Fruit fly (Drosophila melanogaster): ENCODE measurements around the gene CG10026.

The CG10026 gene

DNA sequence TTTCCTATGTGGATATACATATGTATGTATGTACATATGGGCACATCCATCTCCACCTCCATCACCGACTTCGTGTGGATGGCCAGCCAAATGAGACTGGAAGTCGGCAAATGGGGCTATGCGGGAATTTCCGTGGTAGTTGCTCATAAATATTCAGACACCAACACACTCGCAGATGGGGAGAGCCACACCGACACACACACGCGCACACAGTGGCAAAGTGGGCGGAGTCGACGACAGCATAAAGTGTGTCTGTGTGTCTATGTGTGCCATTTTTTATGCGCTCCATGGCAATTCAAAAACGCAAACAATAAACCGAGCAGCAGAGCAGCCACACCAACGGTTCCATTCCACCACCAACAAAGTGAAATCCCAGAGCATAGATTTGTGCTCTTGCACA is 8.8 kb downstream of the CG10026 start:
- TF ChIP-seq Clk (GFP tag; optimal IDR thresholded peaks at IDR 0.05): no peak
- peak; percentile 18 for TF ChIP-seq tj (GFP tag; optimal IDR thresholded peaks at IDR 0.05)

DNA sequence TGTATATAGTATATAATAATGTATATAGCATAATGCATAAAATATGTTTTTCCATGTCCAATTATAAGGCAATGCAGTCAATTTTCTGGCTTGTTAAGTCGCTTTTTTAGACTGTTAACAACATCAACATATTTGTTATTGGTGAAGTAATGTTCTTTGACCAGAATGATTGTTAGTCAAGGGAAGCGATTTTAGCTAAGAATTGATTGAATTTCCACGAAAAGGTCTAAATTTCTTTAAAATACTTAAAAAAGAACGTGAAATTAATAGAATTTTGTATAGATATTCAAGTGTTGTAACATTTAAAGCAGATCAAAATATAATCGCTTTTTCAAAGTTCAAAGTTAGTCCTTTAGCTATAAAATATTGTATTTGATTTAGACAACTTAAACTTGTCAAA is 9.3 kb downstream of the CG10026 start:
- TF ChIP-seq CG5204 (GFP tag; optimal IDR thresholded peaks at IDR 0.05): peak; percentile 25
- TF ChIP-seq bab1 (GFP tag; optimal IDR thresholded peaks at IDR 0.05): no peak

DNA sequence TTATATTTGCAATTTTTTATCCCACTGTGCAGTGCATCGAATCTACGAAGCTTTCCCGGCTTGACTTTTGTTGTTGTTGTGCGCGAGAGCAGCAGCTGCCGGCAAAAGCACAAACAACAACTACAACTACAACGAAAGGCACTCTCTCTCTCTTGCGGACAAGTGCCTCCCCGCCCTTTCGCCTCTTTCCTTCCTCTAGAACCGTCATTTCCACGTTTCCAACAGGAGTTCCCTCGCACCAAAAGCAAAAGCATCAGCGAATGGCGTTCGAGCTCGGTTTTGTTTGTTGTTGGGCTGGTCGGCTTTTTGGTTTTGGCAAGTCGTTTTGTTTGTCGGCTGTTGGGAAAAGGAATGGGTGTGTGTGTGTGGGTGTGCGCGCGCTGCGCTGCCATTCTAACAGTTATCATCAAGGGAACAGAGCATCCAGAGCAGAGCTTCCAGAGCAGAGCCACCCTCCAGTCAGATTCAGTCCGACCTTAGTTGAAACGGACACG is 9.8 kb downstream of the CG10026 start, which contains the start of gene tj:
tj (plus strand) TSS at position 444 of the 494 bp plus-strand sequence.
- TF ChIP-seq tj (GFP tag; optimal IDR thresholded peaks at IDR 0.05) (peak; percentile 87), pad (GFP tag; optimal IDR thresholded peaks at IDR 0.05) (peak; percentile 58), CG12768 (GFP tag; optimal IDR thresholded peaks at IDR 0.05) (no peak)

DNA sequence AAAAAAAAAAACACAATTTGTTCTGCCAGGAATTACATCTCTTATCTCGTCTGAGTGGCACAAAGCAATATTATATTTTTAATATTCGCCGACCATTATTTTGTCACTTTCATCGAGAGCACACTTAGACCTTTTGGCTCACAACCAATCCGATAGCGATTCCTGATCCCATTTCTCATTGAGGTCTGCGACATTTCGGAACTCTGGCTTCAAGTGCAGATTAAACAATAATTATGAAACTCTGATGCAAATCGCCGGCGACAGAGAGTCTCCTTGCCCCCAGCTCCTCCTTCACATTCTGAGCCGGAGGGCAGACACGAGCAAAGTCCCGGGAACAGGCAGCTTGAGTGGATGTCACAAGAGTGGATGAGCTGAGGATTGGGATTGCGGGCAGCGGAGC is 15.0 kb downstream of the CG10026 start:
- TF ChIP-seq CG1620 (GFP tag; optimal IDR thresholded peaks at IDR 0.05): no peak
- TF ChIP-seq toe (GFP tag; optimal IDR thresholded peaks at IDR 0.05): no peak
- TF ChIP-seq Crg-1 (GFP tag; optimal IDR thresholded peaks at IDR 0.05): no peak
- TF ChIP-seq CG14711 (tag; optimal IDR thresholded peaks at IDR 0.05): no peak
- TF ChIP-seq CG33017 (tag; optimal IDR thresholded peaks at IDR 0.05): no peak
- no peak for TF ChIP-seq CG7101 (tag; optimal IDR thresholded peaks at IDR 0.05)
- no peak for TF ChIP-seq cnc (optimal IDR thresholded peaks at IDR 0.05)
- TF ChIP-seq bab1 (GFP tag; optimal IDR thresholded peaks at IDR 0.05): no peak

DNA sequence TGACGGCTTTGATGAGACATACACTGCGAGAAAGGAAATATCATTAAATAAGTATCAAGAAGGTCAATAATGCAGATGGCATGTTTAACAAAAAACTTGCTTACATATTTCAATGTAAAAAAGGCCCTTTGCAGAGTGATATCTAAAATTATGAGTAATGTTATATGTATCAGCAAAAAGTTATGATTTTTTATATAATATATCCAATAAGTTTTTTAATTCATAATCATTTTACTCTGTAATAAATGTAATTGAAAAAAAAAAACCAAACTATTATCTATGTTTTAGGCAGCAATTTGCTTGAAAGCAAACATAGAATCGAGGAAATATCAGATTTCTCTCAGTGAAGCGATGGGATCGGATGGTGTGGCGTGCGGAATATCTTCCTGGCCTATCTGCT is 15.7 kb downstream of the CG10026 start:
- TF ChIP-seq CG7101 (tag; optimal IDR thresholded peaks at IDR 0.05) (no peak), Crg-1 (GFP tag; optimal IDR thresholded peaks at IDR 0.05) (no peak), kay (GFP tag; ENCODE audit: borderline replicate concordance) (no peak), CG12768 (GFP tag; optimal IDR thresholded peaks at IDR 0.05) (no peak), CG14711 (tag; optimal IDR thresholded peaks at IDR 0.05) (no peak), CG5204 (GFP tag; optimal IDR thresholded peaks at IDR 0.05) (no peak), Clk (GFP tag; optimal IDR thresholded peaks at IDR 0.05) (no peak), cnc (optimal IDR thresholded peaks at IDR 0.05) (no peak), Mnt (GFP tag; optimal IDR thresholded peaks at IDR 0.05) (no peak), CG1620 (GFP tag; optimal IDR thresholded peaks at IDR 0.05) (no peak), tj (GFP tag; optimal IDR thresholded peaks at IDR 0.05) (no peak), Hr96 (GFP tag; optimal IDR thresholded peaks at IDR 0.05) (no peak), CG7045 (GFP tag; optimal IDR thresholded peaks at IDR 0.05) (no peak), ovo (GFP tag; optimal IDR thresholded peaks at IDR 0.05) (no peak), CG33017 (tag; optimal IDR thresholded peaks at IDR 0.05) (no peak), cic (GFP tag; optimal IDR thresholded peaks at IDR 0.05) (no peak), CG11617 (GFP tag; optimal IDR thresholded peaks at IDR 0.05) (no peak), pad (GFP tag; optimal IDR thresholded peaks at IDR 0.05) (no peak)

DNA sequence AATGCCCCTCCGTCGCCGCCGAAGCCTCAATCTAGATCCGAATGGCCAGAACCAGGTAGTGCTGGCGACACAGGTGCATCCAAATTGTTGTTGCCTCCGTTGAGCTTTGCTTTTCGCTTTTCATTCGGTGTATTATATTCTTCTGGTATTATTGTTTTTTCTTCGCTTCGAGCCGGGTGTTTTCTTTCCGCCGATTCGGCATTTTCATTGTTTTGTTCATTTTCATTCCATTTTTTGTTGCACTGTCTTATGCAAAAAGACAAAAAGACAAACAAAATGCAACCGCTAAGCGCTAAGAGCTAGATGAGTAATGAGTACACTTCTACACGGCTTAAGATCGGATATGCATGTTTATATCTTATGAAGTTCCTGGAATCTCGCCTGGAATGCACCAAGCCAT is 18.2 kb downstream of the CG10026 start:
- TF ChIP-seq CG5204 (GFP tag; optimal IDR thresholded peaks at IDR 0.05) (no peak), tj (GFP tag; optimal IDR thresholded peaks at IDR 0.05) (peak; percentile 100)

DNA sequence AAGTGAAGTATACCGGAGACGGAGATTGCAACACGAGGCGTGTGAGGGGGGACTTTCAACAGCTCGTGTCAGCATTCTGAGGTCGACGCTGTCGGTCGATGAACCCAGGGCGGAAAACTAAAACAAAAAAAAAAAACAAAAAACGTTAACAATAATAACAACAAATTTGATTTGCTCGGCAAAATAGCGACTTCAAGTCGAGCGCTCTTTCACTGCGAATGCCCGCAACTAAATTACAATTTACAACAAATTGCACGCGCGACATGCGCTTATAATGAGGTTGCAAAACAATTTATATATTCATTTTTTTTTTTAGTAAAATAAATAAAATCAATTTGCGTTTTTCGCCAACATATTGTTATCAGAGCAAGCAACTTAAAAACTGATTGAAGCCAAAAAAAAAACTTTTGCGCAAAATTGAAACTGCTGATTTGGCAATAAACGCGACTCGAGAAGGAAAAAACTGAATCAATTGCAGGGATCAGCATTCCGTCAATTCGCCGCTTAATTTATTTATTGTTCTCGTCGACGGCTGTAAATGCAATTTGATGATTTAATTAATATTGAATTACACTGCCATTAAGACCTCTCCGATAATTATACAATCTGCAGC is 19.4 kb downstream of the CG10026 start:
- TF ChIP-seq CG1620 (GFP tag; optimal IDR thresholded peaks at IDR 0.05) (no peak), ovo (GFP tag; optimal IDR thresholded peaks at IDR 0.05) (no peak), CG14711 (tag; optimal IDR thresholded peaks at IDR 0.05) (no peak), toe (GFP tag; optimal IDR thresholded peaks at IDR 0.05) (no peak), tj (GFP tag; optimal IDR thresholded peaks at IDR 0.05) (peak; percentile 100), CG7101 (tag; optimal IDR thresholded peaks at IDR 0.05) (no peak), Clk (GFP tag; optimal IDR thresholded peaks at IDR 0.05) (no peak), cic (GFP tag; optimal IDR thresholded peaks at IDR 0.05) (no peak), Mnt (GFP tag; optimal IDR thresholded peaks at IDR 0.05) (peak; percentile 7), CG7045 (GFP tag; optimal IDR thresholded peaks at IDR 0.05) (no peak), pad (GFP tag; optimal IDR thresholded peaks at IDR 0.05) (no peak), Hr96 (GFP tag; optimal IDR thresholded peaks at IDR 0.05) (no peak), CG12768 (GFP tag; optimal IDR thresholded peaks at IDR 0.05) (no peak), cnc (optimal IDR thresholded peaks at IDR 0.05) (no peak), CG33017 (tag; optimal IDR thresholded peaks at IDR 0.05) (no peak), bab1 (GFP tag; optimal IDR thresholded peaks at IDR 0.05) (no peak), kay (GFP tag; ENCODE audit: borderline replicate concordance) (peak; percentile 41), CG5204 (GFP tag; optimal IDR thresholded peaks at IDR 0.05) (no peak), CG11617 (GFP tag; optimal IDR thresholded peaks at IDR 0.05) (no peak)

Data from whole organism, adult.